Fruit fly (Drosophila melanogaster) whole organism, wandering third instar larva: ENCODE results near the gene MCTS1.
A peak's percentile ranks its signal among the peaks of the same experiment; 100 is the strongest.

Source experiments
- CG32264 ChIP-seq: fragments of 200-800 bp; sonication (Bioruptor generic); optimal IDR thresholded peaks from 2 replicates; lab custom pipeline; 2016; ENCODE audit warnings: missing biosample characterization, missing genetic modification characterization
- CG9705 ChIP-seq: fragments of 200-800 bp; sonication (Bioruptor generic); optimal IDR thresholded peaks from 2 replicates; lab custom pipeline; 2018; ENCODE audit warnings: missing biosample characterization, mild to moderate bottlenecking, missing genetic modification characterization
- CrebA ChIP-seq: fragments of 200-800 bp; sonication (Bioruptor generic); optimal IDR thresholded peaks from 2 replicates; lab custom pipeline; 2016; ENCODE audit warnings: missing biosample characterization, mild to moderate bottlenecking, missing genetic modification characterization, borderline replicate concordance
- Dfd ChIP-seq: fragments of >200 bp; optimal IDR thresholded peaks from 2 replicates; lab custom pipeline; 2017; ENCODE audit warnings: missing biosample characterization, missing genetic modification characterization
- Dif ChIP-seq: fragments of 200-275, 200-300 bp; sonication (Bioruptor generic); optimal IDR thresholded peaks from 2 replicates; lab custom pipeline; 2018; ENCODE audit warnings: missing biosample characterization, missing genetic modification characterization; ENCODE audit not compliant: partially characterized antibody
- GATAd ChIP-seq: sonication (Bioruptor generic); optimal IDR thresholded peaks from 2 replicates; lab custom pipeline; 2016; ENCODE audit warnings: missing biosample characterization, missing genetic modification characterization
- HLH106 ChIP-seq: fragments of 200-800 bp; optimal IDR thresholded peaks from 3 replicates; lab custom pipeline; 2019; ENCODE audit warnings: missing biosample characterization, mild to moderate bottlenecking, missing genetic modification characterization, moderate library complexity
- Hnf4 ChIP-seq: fragments of 200-800 bp; sonication (Bioruptor generic); optimal IDR thresholded peaks from 2 replicates; lab custom pipeline; 2016; ENCODE audit warnings: missing biosample characterization, mild to moderate bottlenecking, missing genetic modification characterization
- Hr78 ChIP-seq: fragments of >200 bp; optimal IDR thresholded peaks from 2 replicates; lab custom pipeline; 2017; ENCODE audit warnings: missing biosample characterization, missing genetic modification characterization
- Hr83 ChIP-seq: fragments of 200-300 bp; sonication (Bioruptor generic); optimal IDR thresholded peaks from 2 replicates; lab custom pipeline; 2016; ENCODE audit warnings: missing biosample characterization, mild to moderate bottlenecking, missing genetic modification characterization, moderate library complexity; ENCODE audit not compliant: poor library complexity, severe bottlenecking
- Jra ChIP-seq: sonication (Bioruptor generic); optimal IDR thresholded peaks from 2 replicates; lab custom pipeline; 2016; ENCODE audit warnings: missing biosample characterization, missing genetic modification characterization
- Mio ChIP-seq: sonication (Bioruptor generic); optimal IDR thresholded peaks from 2 replicates; lab custom pipeline; 2016; ENCODE audit warnings: missing biosample characterization, missing genetic modification characterization
- Myc ChIP-seq: fragments of >200 bp; optimal IDR thresholded peaks from 2 replicates; lab custom pipeline; 2017
- OdsH ChIP-seq: fragments of 200-800 bp; sonication (Bioruptor generic); optimal IDR thresholded peaks from 2 replicates; lab custom pipeline; 2016; ENCODE audit warnings: missing biosample characterization, mild to moderate bottlenecking, missing genetic modification characterization
- Sp1 ChIP-seq: fragments of 200-800 bp; sonication (Bioruptor generic); optimal IDR thresholded peaks from 3 replicates; lab custom pipeline; 2019; ENCODE audit warnings: missing biosample characterization, mild to moderate bottlenecking, missing genetic modification characterization, moderate library complexity
- brk ChIP-seq: fragments of 200-800 bp; sonication (Bioruptor generic); optimal IDR thresholded peaks from 2 replicates; lab custom pipeline; 2016; ENCODE audit warnings: missing biosample characterization, mild to moderate bottlenecking, missing genetic modification characterization
- dmrt93B ChIP-seq: fragments of 200-800 bp; sonication (Bioruptor generic); optimal IDR thresholded peaks from 2 replicates; lab custom pipeline; 2018; ENCODE audit warnings: missing biosample characterization, mild to moderate bottlenecking, missing genetic modification characterization
- ey ChIP-seq: fragments of 200-800 bp; sonication (Bioruptor generic); optimal IDR thresholded peaks from 2 replicates; lab custom pipeline; 2016; ENCODE audit warnings: missing biosample characterization, missing genetic modification characterization
- foxo ChIP-seq, 2 experiments: fragments of 200-800 bp; sonication (Bioruptor generic); optimal IDR thresholded peaks; 2 replicates in 1 of 2; 3 replicates in 1 of 2; lab custom pipeline; 2016 to 2017; ENCODE audit warnings: missing biosample characterization in 2 of 2, missing genetic modification characterization in 2 of 2
- fru ChIP-seq: fragments of 200-800 bp; sonication (Bioruptor generic); optimal IDR thresholded peaks from 3 replicates; lab custom pipeline; 2016; ENCODE audit warnings: missing biosample characterization, mild to moderate bottlenecking, missing genetic modification characterization
- h ChIP-seq: fragments of 200-800 bp; sonication (Bioruptor generic); optimal IDR thresholded peaks from 3 replicates; lab custom pipeline; 2016; ENCODE audit warnings: missing biosample characterization, mild to moderate bottlenecking, missing genetic modification characterization
- jim ChIP-seq: fragments of 175-275, 200-325 bp; sonication (Bioruptor generic); optimal IDR thresholded peaks from 2 replicates; lab custom pipeline; 2016; ENCODE audit warnings: missing biosample characterization, mild to moderate bottlenecking, missing genetic modification characterization
- lola ChIP-seq: fragments of >200 bp; optimal IDR thresholded peaks from 2 replicates; lab custom pipeline; 2017; ENCODE audit warnings: missing biosample characterization, missing genetic modification characterization
- pan ChIP-seq: fragments of >200 bp; optimal IDR thresholded peaks from 2 replicates; lab custom pipeline; 2017
- psq ChIP-seq: fragments of 200-800 bp; sonication (Bioruptor generic); optimal IDR thresholded peaks from 3 replicates; lab custom pipeline; 2017; ENCODE audit warnings: missing biosample characterization, mild to moderate bottlenecking, missing genetic modification characterization, moderate library complexity
- rgr ChIP-seq: fragments of 200-800 bp; sonication (Bioruptor generic); optimal IDR thresholded peaks from 3 replicates; lab custom pipeline; 2016; ENCODE audit warnings: missing biosample characterization, mild to moderate bottlenecking, missing genetic modification characterization
- sage ChIP-seq: fragments of 200-800 bp; sonication (Bioruptor generic); optimal IDR thresholded peaks from 2 replicates; lab custom pipeline; 2016; ENCODE audit warnings: missing biosample characterization, mild to moderate bottlenecking, missing genetic modification characterization
- sv ChIP-seq: fragments of 200-800 bp; sonication (Bioruptor generic); optimal IDR thresholded peaks from 3 replicates; lab custom pipeline; 2016; ENCODE audit warnings: missing biosample characterization, missing genetic modification characterization
- tai ChIP-seq: sonication (Bioruptor generic); optimal IDR thresholded peaks from 2 replicates; lab custom pipeline; 2016; ENCODE audit warnings: missing biosample characterization, missing genetic modification characterization
- usp ChIP-seq: fragments of >200 bp; optimal IDR thresholded peaks from 2 replicates; lab custom pipeline; 2017; ENCODE audit warnings: missing biosample characterization, missing genetic modification characterization

Gene MCTS1

dm6 chrX:6032826-6033225 is 4.9 kb upstream of the MCTS1 start:
- TF ChIP-seq rgr (GFP tag; lab: Kevin White, UChicago) (no peak), Jra (GFP tag; lab: Kevin White, UChicago) (no peak), CG32264 (no peak), Sp1 (GFP tag; lab: Kevin White, UChicago) (no peak), GATAd (GFP tag; lab: Kevin White, UChicago) (no peak), ey (GFP tag; lab: Kevin White, UChicago) (no peak), tai (GFP tag; lab: Kevin White, UChicago) (no peak), jim (GFP tag; lab: Kevin White, UChicago) (no peak), Hnf4 (GFP tag; lab: Kevin White, UChicago) (no peak), OdsH (GFP tag; lab: Kevin White, UChicago) (no peak), dmrt93B (GFP tag; lab: Kevin White, UChicago) (no peak)

- no peak for TF ChIP-seq Hr78 (GFP tag; lab: Kevin White, UChicago)
- no peak for TF ChIP-seq usp (GFP tag; lab: Kevin White, UChicago)
- TF ChIP-seq h: no peak
- no peak for TF ChIP-seq brk (GFP tag; lab: Kevin White, UChicago)
- no peak for TF ChIP-seq Hnf4 (GFP tag; lab: Kevin White, UChicago)
- no peak for TF ChIP-seq sage (GFP tag; lab: Kevin White, UChicago)
- no peak for TF ChIP-seq jim (GFP tag; lab: Kevin White, UChicago)
- no peak for TF ChIP-seq GATAd (GFP tag; lab: Kevin White, UChicago)
- no peak for TF ChIP-seq ey (GFP tag; lab: Kevin White, UChicago)
- no peak for TF ChIP-seq lola
- no peak for TF ChIP-seq Mio
- TF ChIP-seq OdsH (GFP tag; lab: Kevin White, UChicago): no peak
- no peak for TF ChIP-seq Hr83
- no peak for TF ChIP-seq pan
- no peak for TF ChIP-seq Dfd
Measured at dm6 chrX:6034741-6035140, 3.0 kb upstream of the MCTS1 start.

dm6 chrX:6035359-6035758 is 2.3 kb upstream of the MCTS1 start:
- peak; percentile 26 for TF ChIP-seq tai (GFP tag; lab: Kevin White, UChicago)
- peak; percentile 83 for TF ChIP-seq Myc (lab: Kevin White, UChicago)
- no peak for TF ChIP-seq usp (GFP tag; lab: Kevin White, UChicago)
- TF ChIP-seq, all 38 proteins: peak for 2

- TF ChIP-seq h (no peak), HLH106 (peak; percentile 1)
Measured at dm6 chrX:6039431-6040016, 1.8 kb downstream of the MCTS1 start, which contains the start of gene CG5937. TSS of gene CG5937 (plus strand) at chrX:6040005.

- no peak for TF ChIP-seq Dfd
- no peak for TF ChIP-seq psq (GFP tag; lab: Kevin White, UChicago)
- TF ChIP-seq CrebA (GFP tag; lab: Kevin White, UChicago): no peak
- TF ChIP-seq brk (GFP tag; lab: Kevin White, UChicago): no peak
- no peak for TF ChIP-seq foxo (GFP tag; optimal IDR thresholded peaks at IDR 0.05; lab: Kevin White, UChicago)
- no peak for TF ChIP-seq CG9705
- TF ChIP-seq Dif: no peak
- no peak for TF ChIP-seq Mio
- TF ChIP-seq Sp1 (GFP tag; lab: Kevin White, UChicago): no peak
- no peak for TF ChIP-seq lola
- no peak for TF ChIP-seq Hr83
- TF ChIP-seq fru (GFP tag; lab: Kevin White, UChicago): no peak
- no peak for TF ChIP-seq rgr (GFP tag; lab: Kevin White, UChicago)
- TF ChIP-seq sv (GFP tag; lab: Kevin White, UChicago): no peak
- TF ChIP-seq h: no peak
- TF ChIP-seq, all 38 proteins: peak for 0
Measured at dm6 chrX:6050282-6050934, 12.7 kb downstream of the MCTS1 start, which contains the start of gene CG5921. TSS of gene CG5921 (plus strand) at chrX:6050828.
